Fruit fly (Drosophila melanogaster) whole organism, wandering third instar larva: ENCODE results near the gene Gs2.

Source experiments
- Abd-B ChIP-seq: fragments of >200 bp; optimal IDR thresholded peaks from 2 replicates; lab custom pipeline; 2017; ENCODE audit warnings: missing biosample characterization, missing genetic modification characterization
- CG32264 ChIP-seq: fragments of 200-800 bp; sonication (Bioruptor generic); optimal IDR thresholded peaks from 2 replicates; lab custom pipeline; 2016; ENCODE audit warnings: missing biosample characterization, missing genetic modification characterization
- CG9705 ChIP-seq: fragments of 200-800 bp; sonication (Bioruptor generic); optimal IDR thresholded peaks from 2 replicates; lab custom pipeline; 2018; ENCODE audit warnings: missing biosample characterization, mild to moderate bottlenecking, missing genetic modification characterization
- CrebA ChIP-seq: fragments of 200-800 bp; sonication (Bioruptor generic); optimal IDR thresholded peaks from 2 replicates; lab custom pipeline; 2016; ENCODE audit warnings: missing biosample characterization, mild to moderate bottlenecking, missing genetic modification characterization, borderline replicate concordance
- Hr83 ChIP-seq: fragments of 200-300 bp; sonication (Bioruptor generic); optimal IDR thresholded peaks from 2 replicates; lab custom pipeline; 2016; ENCODE audit warnings: missing biosample characterization, mild to moderate bottlenecking, missing genetic modification characterization, moderate library complexity; ENCODE audit not compliant: poor library complexity, severe bottlenecking
- Jra ChIP-seq: sonication (Bioruptor generic); optimal IDR thresholded peaks from 2 replicates; lab custom pipeline; 2016; ENCODE audit warnings: missing biosample characterization, missing genetic modification characterization
- Myc ChIP-seq: fragments of >200 bp; optimal IDR thresholded peaks from 2 replicates; lab custom pipeline; 2017
- N ChIP-seq: fragments of >200 bp; optimal IDR thresholded peaks from 2 replicates; lab custom pipeline; 2018; ENCODE audit warnings: missing biosample characterization, missing external identifiers, missing genetic modification characterization
- Rel ChIP-seq, 2 experiments: fragments of 200-800 bp; sonication (Bioruptor generic) in 1 of 2; optimal IDR thresholded peaks; 2 replicates in 1 of 2; 3 replicates in 1 of 2; lab custom pipeline; 2016 to 2019; ENCODE audit warnings: mild to moderate bottlenecking in 2 of 2, missing biosample characterization in 2 of 2, missing genetic modification characterization in 2 of 2, moderate library complexity in 1 of 2
- br ChIP-seq: fragments of 200-800 bp; sonication (Bioruptor generic); optimal IDR thresholded peaks from 2 replicates; lab custom pipeline; 2016; ENCODE audit warnings: missing biosample characterization, missing genetic modification characterization
- dl ChIP-seq, 2 experiments: fragments of 175-275, 200-275 bp in 1 of 2; fragments of 200-275 bp in 1 of 2; sonication (Bioruptor generic); optimal IDR thresholded peaks; lab custom pipeline; 2018; ENCODE audit warnings: mild to moderate bottlenecking in 2 of 2, missing biosample characterization in 2 of 2, missing genetic modification characterization in 2 of 2, moderate library complexity in 2 of 2; ENCODE audit not compliant: partially characterized antibody in 2 of 2, insufficient read depth in 1 of 2
- dmrt93B ChIP-seq: fragments of 200-800 bp; sonication (Bioruptor generic); optimal IDR thresholded peaks from 2 replicates; lab custom pipeline; 2018; ENCODE audit warnings: missing biosample characterization, mild to moderate bottlenecking, missing genetic modification characterization
- dsf ChIP-seq: sonication (Bioruptor generic); optimal IDR thresholded peaks from 2 replicates; lab custom pipeline; 2016; ENCODE audit warnings: missing biosample characterization, missing genetic modification characterization, borderline replicate concordance
- ey ChIP-seq: fragments of 200-800 bp; sonication (Bioruptor generic); optimal IDR thresholded peaks from 2 replicates; lab custom pipeline; 2016; ENCODE audit warnings: missing biosample characterization, missing genetic modification characterization
- foxo ChIP-seq, 2 experiments: fragments of 200-800 bp; sonication (Bioruptor generic); optimal IDR thresholded peaks; 2 replicates in 1 of 2; 3 replicates in 1 of 2; lab custom pipeline; 2016 to 2017; ENCODE audit warnings: missing biosample characterization in 2 of 2, missing genetic modification characterization in 2 of 2
- fru ChIP-seq: fragments of 200-800 bp; sonication (Bioruptor generic); optimal IDR thresholded peaks from 3 replicates; lab custom pipeline; 2016; ENCODE audit warnings: missing biosample characterization, mild to moderate bottlenecking, missing genetic modification characterization
- h ChIP-seq: fragments of 200-800 bp; sonication (Bioruptor generic); optimal IDR thresholded peaks from 3 replicates; lab custom pipeline; 2016; ENCODE audit warnings: missing biosample characterization, mild to moderate bottlenecking, missing genetic modification characterization
- lola ChIP-seq: fragments of >200 bp; optimal IDR thresholded peaks from 2 replicates; lab custom pipeline; 2017; ENCODE audit warnings: missing biosample characterization, missing genetic modification characterization
- pan ChIP-seq: fragments of >200 bp; optimal IDR thresholded peaks from 2 replicates; lab custom pipeline; 2017
- psq ChIP-seq: fragments of 200-800 bp; sonication (Bioruptor generic); optimal IDR thresholded peaks from 3 replicates; lab custom pipeline; 2017; ENCODE audit warnings: missing biosample characterization, mild to moderate bottlenecking, missing genetic modification characterization, moderate library complexity
- rgr ChIP-seq: fragments of 200-800 bp; sonication (Bioruptor generic); optimal IDR thresholded peaks from 3 replicates; lab custom pipeline; 2016; ENCODE audit warnings: missing biosample characterization, mild to moderate bottlenecking, missing genetic modification characterization
- sage ChIP-seq: fragments of 200-800 bp; sonication (Bioruptor generic); optimal IDR thresholded peaks from 2 replicates; lab custom pipeline; 2016; ENCODE audit warnings: missing biosample characterization, mild to moderate bottlenecking, missing genetic modification characterization
- sv ChIP-seq: fragments of 200-800 bp; sonication (Bioruptor generic); optimal IDR thresholded peaks from 3 replicates; lab custom pipeline; 2016; ENCODE audit warnings: missing biosample characterization, missing genetic modification characterization
- tai ChIP-seq: sonication (Bioruptor generic); optimal IDR thresholded peaks from 2 replicates; lab custom pipeline; 2016; ENCODE audit warnings: missing biosample characterization, missing genetic modification characterization
- usp ChIP-seq: fragments of >200 bp; optimal IDR thresholded peaks from 2 replicates; lab custom pipeline; 2017; ENCODE audit warnings: missing biosample characterization, missing genetic modification characterization
- woc ChIP-seq: sonication (Bioruptor generic); optimal IDR thresholded peaks from 2 replicates; lab custom pipeline; 2016; ENCODE audit warnings: missing biosample characterization, mild to moderate bottlenecking, missing genetic modification characterization

Gene Gs2

dm6 chrX:11464047-11464446 is 41.4 kb downstream of the Gs2 start:
- no peak for TF ChIP-seq fru (GFP tag; lab: Kevin White, UChicago)
- no peak for TF ChIP-seq dl (GFP tag; optimal IDR thresholded peaks at IDR 0.05; lab: Kevin White, UChicago; ENCODE audit: insufficient read depth in 1 of 2, partially characterized antibody in 2 of 2)
- no peak for TF ChIP-seq sage (GFP tag; lab: Kevin White, UChicago)
- TF ChIP-seq sv (GFP tag; lab: Kevin White, UChicago) = no peak
- TF ChIP-seq usp = no peak
- TF ChIP-seq tai (GFP tag; lab: Kevin White, UChicago) = no peak
- TF ChIP-seq CG9705 (GFP tag; lab: Kevin White, UChicago) = no peak
- no peak for TF ChIP-seq br (GFP tag; lab: Kevin White, UChicago)
- TF ChIP-seq N (GFP tag; lab: Kevin White, UChicago) = no peak
- no peak for TF ChIP-seq h (GFP tag; lab: Kevin White, UChicago)
- TF ChIP-seq pan = no peak
- TF ChIP-seq Jra (GFP tag; lab: Kevin White, UChicago) = no peak
- no peak for TF ChIP-seq ey (GFP tag; lab: Kevin White, UChicago)
- TF ChIP-seq, all 38 proteins: peak for 0

dm6 chrX:11466757-11467156 is 44.1 kb downstream of the Gs2 start:
- TF ChIP-seq dmrt93B (GFP tag; lab: Kevin White, UChicago) (no peak), ey (GFP tag; lab: Kevin White, UChicago) (no peak), CG32264 (GFP tag; lab: Kevin White, UChicago) (no peak), dl (GFP tag; optimal IDR thresholded peaks at IDR 0.05; lab: Kevin White, UChicago; ENCODE audit: insufficient read depth in 1 of 2, partially characterized antibody in 2 of 2) (no peak), Abd-B (GFP tag; lab: Kevin White, UChicago) (no peak), Rel (GFP tag; optimal IDR thresholded peaks at IDR 0.05; lab: Kevin White, UChicago) (no peak), Rel (tag; optimal IDR thresholded peaks at IDR 0.05; lab: Kevin White, UChicago) (no peak), pan (no peak), fru (GFP tag; lab: Kevin White, UChicago) (no peak), foxo (GFP tag; optimal IDR thresholded peaks at IDR 0.05; lab: Kevin White, UChicago) (no peak), CrebA (GFP tag; lab: Kevin White, UChicago) (no peak), woc (GFP tag; lab: Kevin White, UChicago) (no peak), N (GFP tag; lab: Kevin White, UChicago) (no peak), br (GFP tag; lab: Kevin White, UChicago) (no peak), sv (GFP tag; lab: Kevin White, UChicago) (no peak), Hr83 (GFP tag; lab: Kevin White, UChicago) (no peak), Jra (GFP tag; lab: Kevin White, UChicago) (no peak)

dm6 chrX:11468304-11468703 is 45.7 kb downstream of the Gs2 start:
- no peak for TF ChIP-seq lola

- TF ChIP-seq fru (GFP tag; lab: Kevin White, UChicago) (no peak), CG32264 (GFP tag; lab: Kevin White, UChicago) (no peak), N (GFP tag; lab: Kevin White, UChicago) (no peak), dsf (GFP tag; lab: Kevin White, UChicago) (no peak), dl (GFP tag; optimal IDR thresholded peaks at IDR 0.05; lab: Kevin White, UChicago; ENCODE audit: insufficient read depth in 1 of 2, partially characterized antibody in 2 of 2) (no peak), Myc (lab: Kevin White, UChicago) (no peak), pan (no peak), br (GFP tag; lab: Kevin White, UChicago) (no peak), h (GFP tag; lab: Kevin White, UChicago) (no peak), sage (GFP tag; lab: Kevin White, UChicago) (no peak), tai (GFP tag; lab: Kevin White, UChicago) (no peak), rgr (GFP tag; lab: Kevin White, UChicago) (no peak), Hr83 (GFP tag; lab: Kevin White, UChicago) (no peak), CG9705 (GFP tag; lab: Kevin White, UChicago) (no peak), psq (GFP tag; lab: Kevin White, UChicago) (no peak), sv (GFP tag; lab: Kevin White, UChicago) (no peak)
These were observed 54.1 kb downstream of the Gs2 start, which contains the start of gene Cyp4g15 for dm6 chrX:11476758-11477157. Cyp4g15 (plus strand) TSS chrX:11477058.
